Fruit fly (Drosophila melanogaster) whole organism, wandering third instar larva: ENCODE data around the gene pinta.

Experiments
- CG9705 ChIP-seq: fragments of 200-800 bp; sonication (Bioruptor generic); optimal IDR thresholded peaks from 2 replicates; lab custom pipeline; 2018; ENCODE audit warnings: missing biosample characterization, mild to moderate bottlenecking, missing genetic modification characterization
- Dif ChIP-seq: fragments of 200-275, 200-300 bp; sonication (Bioruptor generic); optimal IDR thresholded peaks from 2 replicates; lab custom pipeline; 2018; ENCODE audit warnings: missing biosample characterization, missing genetic modification characterization; ENCODE audit not compliant: partially characterized antibody
- Hr78 ChIP-seq: fragments of >200 bp; optimal IDR thresholded peaks from 2 replicates; lab custom pipeline; 2017; ENCODE audit warnings: missing biosample characterization, missing genetic modification characterization
- brk ChIP-seq: fragments of 200-800 bp; sonication (Bioruptor generic); optimal IDR thresholded peaks from 2 replicates; lab custom pipeline; 2016; ENCODE audit warnings: missing biosample characterization, mild to moderate bottlenecking, missing genetic modification characterization
- psq ChIP-seq: fragments of 200-800 bp; sonication (Bioruptor generic); optimal IDR thresholded peaks from 3 replicates; lab custom pipeline; 2017; ENCODE audit warnings: missing biosample characterization, mild to moderate bottlenecking, missing genetic modification characterization, moderate library complexity
- usp ChIP-seq: fragments of >200 bp; optimal IDR thresholded peaks from 2 replicates; lab custom pipeline; 2017; ENCODE audit warnings: missing biosample characterization, missing genetic modification characterization

DNA sequence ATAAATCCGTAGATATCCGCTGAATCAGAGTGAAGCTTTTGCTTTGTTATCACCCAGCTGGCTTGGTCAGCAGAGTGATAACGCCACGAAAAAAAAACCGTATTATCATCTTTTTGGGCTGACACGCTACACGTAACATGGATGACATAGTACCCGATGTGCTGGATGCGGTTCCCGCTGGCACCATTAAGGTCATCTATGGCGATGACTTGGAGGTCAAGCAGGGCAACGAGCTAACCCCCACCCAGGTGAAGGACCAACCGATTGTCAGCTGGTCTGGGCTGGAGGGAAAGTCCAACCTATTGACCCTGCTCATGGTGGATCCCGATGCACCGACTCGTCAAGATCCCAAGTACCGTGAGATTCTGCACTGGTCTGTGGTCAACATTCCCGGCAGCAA is 40.4 kb upstream of the pinta start:
- TF ChIP-seq psq (GFP tag; lab: Kevin White, UChicago) = no peak
- no peak for TF ChIP-seq Hr78 (GFP tag; lab: Kevin White, UChicago)
- no peak for TF ChIP-seq Dif (GFP tag; lab: Kevin White, UChicago)
- TF ChIP-seq usp (GFP tag; lab: Kevin White, UChicago) = no peak
- TF ChIP-seq brk (GFP tag; lab: Kevin White, UChicago) = no peak
- no peak for TF ChIP-seq CG9705
